Worm (Caenorhabditis elegans): Measurements from ENCODE around the gene T02C5.1.

Gene T02C5.1

ce11 chrX:2704768-2705486 is 10.2 kb downstream of the T02C5.1 start:
- no peak for TF ChIP-seq unc-62 (GFP tag; optimal IDR thresholded peaks at IDR 0.05)

- no peak for TF ChIP-seq unc-62 (GFP tag; optimal IDR thresholded peaks at IDR 0.05)
Measured at ce11 chrX:2705809-2706378, 11.2 kb downstream of the T02C5.1 start, which contains the start of gene igcm-3. Gene igcm-3, minus strand, starts transcription at chrX:2705859.

ce11 chrX:2707480-2708015 is 12.8 kb downstream of the T02C5.1 start:
- no peak for TF ChIP-seq unc-62 (GFP tag; optimal IDR thresholded peaks at IDR 0.05)

ce11 chrX:2709183-2709582 is 14.5 kb downstream of the T02C5.1 start:
- TF ChIP-seq unc-62 (GFP tag; optimal IDR thresholded peaks at IDR 0.05), result no peak

- no peak for TF ChIP-seq unc-62 (GFP tag; optimal IDR thresholded peaks at IDR 0.05)
Measured at ce11 chrX:2712984-2713383, 18.3 kb downstream of the T02C5.1 start.

- no peak for TF ChIP-seq unc-62 (GFP tag; optimal IDR thresholded peaks at IDR 0.05)
Measured at ce11 chrX:2727681-2728080, 33.0 kb downstream of the T02C5.1 start.

- no peak for TF ChIP-seq unc-62 (GFP tag; optimal IDR thresholded peaks at IDR 0.05)
Measured at ce11 chrX:2729857-2730256, 35.1 kb downstream of the T02C5.1 start.

ce11 chrX:2731416-2731815 is 36.7 kb downstream of the T02C5.1 start:
- no peak for TF ChIP-seq unc-62 (GFP tag; optimal IDR thresholded peaks at IDR 0.05)

Data from whole organism, dauer.